Worm (Caenorhabditis elegans): ENCODE measurements around the gene krr-1.

- TF ChIP-seq snpc-4 (tag; optimal IDR thresholded peaks at IDR 0.05) (no peak), skn-1 (tag; optimal IDR thresholded peaks at IDR 0.05) (no peak), ztf-11 (tag; optimal IDR thresholded peaks at IDR 0.05) (no peak), ama-1 (optimal IDR thresholded peaks at IDR 0.05) (no peak), aly-2 (tag; optimal IDR thresholded peaks at IDR 0.05) (no peak), nhr-129 (tag; optimal IDR thresholded peaks at IDR 0.05) (no peak), unc-62 (GFP tag; optimal IDR thresholded peaks at IDR 0.05) (no peak), zag-1 (tag; optimal IDR thresholded peaks at IDR 0.05) (no peak), elt-3 (tag; optimal IDR thresholded peaks at IDR 0.05) (no peak), dmd-4 (tag; optimal IDR thresholded peaks at IDR 0.05) (no peak)
Measured at ce11 chrV:7279090-7279489, 48.1 kb downstream of the krr-1 start, which contains the start of gene C13A2.4.

Measured in whole organism, L2 larva.